Worm (Caenorhabditis elegans): Measurements from ENCODE around the gene ceh-90.

The ceh-90 gene

DNA sequence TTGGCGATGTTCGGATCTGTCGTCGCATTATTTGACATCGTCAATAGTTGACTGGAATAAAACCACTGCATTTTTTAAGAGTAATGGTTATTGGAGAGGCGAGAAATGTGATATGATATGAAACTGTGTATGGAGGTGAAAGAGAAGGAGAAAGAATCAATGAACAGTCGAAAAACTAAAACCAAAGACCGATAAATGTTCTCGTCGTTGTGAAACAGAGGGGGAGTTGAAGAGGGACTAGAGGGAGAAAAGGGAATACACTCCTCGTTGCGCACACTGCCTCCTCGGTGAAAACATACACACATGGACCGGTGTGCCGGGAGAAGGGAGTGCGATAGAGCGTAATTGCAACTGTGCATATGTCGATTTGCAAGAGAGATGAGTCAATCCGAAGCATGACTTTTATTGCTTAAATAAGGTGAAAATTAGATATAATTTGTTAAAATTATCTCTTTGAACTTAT is 12.8 kb upstream of the ceh-90 start, which contains the start of gene sym-4 (continued):
- no peak for TF ChIP-seq ceh-79 (tag; optimal IDR thresholded peaks at IDR 0.05)
- TF ChIP-seq attf-5 (GFP tag; optimal IDR thresholded peaks at IDR 0.05) = peak; percentile 98
- TF ChIP-seq ztf-28 (GFP tag; IDR thresholded peaks at IDR 0.05) = no peak
- no peak for TF ChIP-seq ceh-100 (GFP tag; IDR thresholded peaks at IDR 0.05)
- no peak for TF ChIP-seq F55B11.4 (tag; optimal IDR thresholded peaks at IDR 0.05; ENCODE audit: borderline replicate concordance, insufficient read depth)
- TF ChIP-seq aptf-2 (GFP tag; conservative IDR thresholded peaks at IDR 0.05) = no peak
- peak; percentile 54 for TF ChIP-seq rcor-1 (GFP tag; IDR thresholded peaks at IDR 0.05)
- TF ChIP-seq pbrm-1 (GFP tag; IDR thresholded peaks at IDR 0.05) = peak; percentile 72; the same call in 1 of the 2 replicates
- TF ChIP-seq sea-2 (GFP tag; IDR thresholded peaks at IDR 0.05) = no peak
- no peak for TF ChIP-seq hmg-20 (GFP tag; IDR thresholded peaks at IDR 0.05)
- TF ChIP-seq nhr-80 (tag; optimal IDR thresholded peaks at IDR 0.05) = peak; percentile 100
- TF ChIP-seq madf-8 (GFP tag; conservative IDR thresholded peaks at IDR 0.05) = no peak
- peak; percentile 85; the same call in 1 of the 2 replicates for TF ChIP-seq egl-44 (GFP tag; IDR thresholded peaks at IDR 0.05)
- no peak for TF ChIP-seq ztf-25 (GFP tag; IDR thresholded peaks at IDR 0.05)
- TF ChIP-seq Y67H2A.10 (GFP tag; conservative IDR thresholded peaks at IDR 0.05) = peak; percentile 73; the same call in 1 of the 2 replicates
- no peak for TF ChIP-seq nhr-27 (tag; optimal IDR thresholded peaks at IDR 0.05)
- no peak for TF ChIP-seq madf-3 (GFP tag; IDR thresholded peaks at IDR 0.05)
- TF ChIP-seq C17E4.6 (GFP tag; IDR thresholded peaks at IDR 0.05) = no peak
- no peak for TF ChIP-seq ceh-40 (GFP tag; IDR thresholded peaks at IDR 0.05)
- peak; percentile 91 for TF ChIP-seq nhr-90 (tag; optimal IDR thresholded peaks at IDR 0.05)
- TF ChIP-seq C06A6.2 (GFP tag; conservative IDR thresholded peaks at IDR 0.05) = peak; percentile 85
- TF ChIP-seq attf-3 (GFP tag; conservative IDR thresholded peaks at IDR 0.05) = no peak
- peak; percentile 90 for TF ChIP-seq lin-40 (tag; optimal IDR thresholded peaks at IDR 0.05)
- peak; percentile 91 for TF ChIP-seq hmg-1.2 (GFP tag; IDR thresholded peaks at IDR 0.05)
- peak; percentile 97 for TF ChIP-seq mcd-1 (GFP tag; IDR thresholded peaks at IDR 0.05)
- TF ChIP-seq akir-1 (GFP tag; optimal IDR thresholded peaks at IDR 0.05) = peak; percentile 30
- no peak for TF ChIP-seq lag-1 (GFP tag; IDR thresholded peaks at IDR 0.05)
- no peak for TF ChIP-seq madf-6 (GFP tag; IDR thresholded peaks at IDR 0.05)
- TF ChIP-seq Y56A3A.18 (GFP tag; IDR thresholded peaks at IDR 0.05) = 0 out of 2 replicates have a peak, but pooled peaks have one; percentile 31
- no peak for TF ChIP-seq him-1 (tag; optimal IDR thresholded peaks at IDR 0.05)
- no peak for TF ChIP-seq rpc-1 (optimal IDR thresholded peaks at IDR 0.05)
- no peak for TF ChIP-seq rpc-1 (tag; optimal IDR thresholded peaks at IDR 0.05)
- TF ChIP-seq mes-4 (tag; optimal IDR thresholded peaks at IDR 0.05) = no peak
- no peak for TF ChIP-seq snpc-1.3 (tag; optimal IDR thresholded peaks at IDR 0.05; ENCODE audit: insufficient read depth)
- no peak for TF ChIP-seq ccch-3 (GFP tag; optimal IDR thresholded peaks at IDR 0.05)
- no peak for TF ChIP-seq xnd-1 (tag; optimal IDR thresholded peaks at IDR 0.05)
- TF ChIP-seq hlh-12 (tag; optimal IDR thresholded peaks at IDR 0.05) = no peak
- TF ChIP-seq chd-7 (tag; optimal IDR thresholded peaks at IDR 0.05) = peak; percentile 77
- peak; percentile 89 for TF ChIP-seq ztf-26 (tag; optimal IDR thresholded peaks at IDR 0.05)
- TF ChIP-seq rec-8 (tag; optimal IDR thresholded peaks at IDR 0.05) = no peak
- no peak for TF ChIP-seq snpc-1.1 (tag; optimal IDR thresholded peaks at IDR 0.05; ENCODE audit: insufficient read depth)
- no peak for TF ChIP-seq ztf-3 (GFP tag; optimal IDR thresholded peaks at IDR 0.05)
- no peak for TF ChIP-seq ztf-6 (GFP tag; IDR thresholded peaks at IDR 0.05)
- TF ChIP-seq tbx-9 (tag; optimal IDR thresholded peaks at IDR 0.05; ENCODE audit: borderline replicate concordance) = no peak
- TF ChIP-seq F33H1.4 (GFP tag; IDR thresholded peaks at IDR 0.05) = no peak
- TF ChIP-seq ztf-22 (GFP tag; optimal IDR thresholded peaks at IDR 0.05) = peak; percentile 79
- peak; percentile 63 for TF ChIP-seq F23B12.7 (tag; optimal IDR thresholded peaks at IDR 0.05; ENCODE audit: insufficient read depth)
- TF ChIP-seq Y79H2A.3 (GFP tag; conservative IDR thresholded peaks at IDR 0.05) = no peak
- TF ChIP-seq aptf-3 (GFP tag; IDR thresholded peaks at IDR 0.05) = no peak

Measured in whole organism, young adult.